Worm (Caenorhabditis elegans) whole organism, L4 larva: ENCODE results near the gene msrp-5.
A peak's percentile ranks its signal among the peaks of the same experiment; 100 is the strongest.
"Not testable (repeated sequence)": the region's sequence is repeated elsewhere in the genome, so short reads cannot be mapped to it uniquely, and the experiment has no call there.

Experiments used
- F10B5.3 ChIP-seq: sonication (generic microtip); optimal IDR thresholded peaks from 2 replicates; lab custom pipeline; 2016; ENCODE audit warnings: mild to moderate bottlenecking, missing genetic modification characterization, missing compliant biosample characterization
- T20F7.1 ChIP-seq: fragments of 200-800 bp; sonication (Bioruptor generic); optimal IDR thresholded peaks from 2 replicates; lab custom pipeline; 2018; ENCODE audit warnings: mild to moderate bottlenecking, missing genetic modification characterization, missing compliant biosample characterization
- Y105C5A.15 ChIP-seq: fragments of 200-800 bp; sonication (Bioruptor generic); IDR thresholded peaks from 2 replicates; pipeline ENCODE4 v1.3.6; 2022; ENCODE audit warnings: missing genetic modification characterization, missing compliant biosample characterization
- ZK337.2 ChIP-seq: fragments of 200-800 bp; sonication (Bioruptor generic); IDR thresholded peaks from 2 replicates; pipeline ENCODE4 v1.3.6; 2022; ENCODE audit warnings: missing genetic modification reagents, missing genetic modification characterization, missing compliant biosample characterization
- aha-1 ChIP-seq: fragments of 150-350 bp; peaks from one replicate; lab custom pipeline; 2014; ENCODE audit warnings: missing biosample characterization, missing genetic modification characterization
- ama-1 ChIP-seq: fragments of 150-350 bp; optimal IDR thresholded peaks from 2 replicates; lab custom pipeline; 2014; ENCODE audit warnings: inconsistent platforms, mixed read lengths
- ceh-20 ChIP-seq: fragments of 200-800 bp; sonication (Bioruptor generic); IDR thresholded peaks from 2 replicates; pipeline ENCODE4 v1.3.6; 2022; ENCODE audit warnings: missing genetic modification reagents, missing genetic modification characterization, missing compliant biosample characterization
- ceh-32 ChIP-seq: sonication (generic microtip); optimal IDR thresholded peaks from 2 replicates; lab custom pipeline; 2016; ENCODE audit warnings: mild to moderate bottlenecking, missing genetic modification characterization, missing compliant biosample characterization; ENCODE audit not compliant: poor library complexity
- ceh-62 ChIP-seq: sonication (generic microtip); optimal IDR thresholded peaks from 2 replicates; lab custom pipeline; 2017; ENCODE audit warnings: missing biosample characterization, missing genetic modification characterization
- ces-1 ChIP-seq: fragments of 150-350 bp; sonication (generic microtip); optimal IDR thresholded peaks from 4 replicates; lab custom pipeline; 2014; ENCODE audit warnings: missing biosample characterization, missing genetic modification reagents, missing genetic modification characterization
- cey-2 ChIP-seq: sonication (generic microtip); optimal IDR thresholded peaks from 3 replicates; lab custom pipeline; 2017; ENCODE audit warnings: missing genetic modification characterization, mild to moderate bottlenecking, missing compliant biosample characterization, antibody characterized with exemption, borderline replicate concordance; ENCODE audit not compliant: insufficient read depth
- daf-19 ChIP-seq: fragments of 200-800 bp; sonication (Bioruptor generic); conservative IDR thresholded peaks from 2 replicates; pipeline ENCODE4 v1.3.6; 2022; ENCODE audit warnings: missing genetic modification characterization, missing compliant biosample characterization
- dmd-6 ChIP-seq: fragments of 200-800 bp; sonication (Bioruptor generic); IDR thresholded peaks from 2 replicates; pipeline ENCODE4 v1.3.6; 2022; ENCODE audit warnings: missing genetic modification reagents, missing genetic modification characterization, missing compliant biosample characterization
- egl-43 ChIP-seq: fragments of 200-800 bp; sonication (Bioruptor generic); IDR thresholded peaks from 2 replicates; pipeline ENCODE4 v1.3.6; 2022; ENCODE audit warnings: missing genetic modification reagents, missing genetic modification characterization, missing compliant biosample characterization
- fkh-10 ChIP-seq: fragments of 150-350 bp; optimal IDR thresholded peaks from 2 replicates; lab custom pipeline; 2014; ENCODE audit warnings: missing biosample characterization, missing genetic modification reagents, missing genetic modification characterization
- hlh-11 ChIP-seq: fragments of 200-800 bp; sonication (Bioruptor generic); optimal IDR thresholded peaks from 2 replicates; lab custom pipeline; 2018; ENCODE audit warnings: mild to moderate bottlenecking, missing genetic modification characterization, missing compliant biosample characterization
- hlh-30 ChIP-seq: sonication (generic microtip); optimal IDR thresholded peaks from 2 replicates; lab custom pipeline; 2017; ENCODE audit warnings: antibody characterized with exemption, mild to moderate bottlenecking, missing genetic modification characterization, missing compliant biosample characterization; ENCODE audit not compliant: insufficient read depth
- lin-29 ChIP-seq: fragments of 200-800 bp; sonication (Bioruptor generic); IDR thresholded peaks from 2 replicates; pipeline ENCODE4 v1.3.6; 2022; ENCODE audit warnings: missing genetic modification reagents, missing genetic modification characterization, missing compliant biosample characterization
- lin-39 ChIP-seq: fragments of 150-350 bp; optimal IDR thresholded peaks from 2 replicates; lab custom pipeline; 2014; ENCODE audit warnings: missing biosample characterization, missing genetic modification reagents, missing genetic modification characterization
- lsy-2 ChIP-seq, 2 experiments: fragments of 150-350 bp in 1 of 2; sonication (generic microtip) in 1 of 2; optimal IDR thresholded peaks; 2 replicates each; lab custom pipeline; 2014 to 2017; ENCODE audit warnings: missing biosample characterization in 2 of 2, missing genetic modification characterization in 2 of 2
- mdl-1 ChIP-seq, 2 experiments: fragments of 150-350 bp in 1 of 2; sonication (generic microtip) in 1 of 2; optimal IDR thresholded peaks; 2 replicates each; lab custom pipeline; 2014 to 2017; ENCODE audit warnings: missing biosample characterization in 2 of 2, missing genetic modification characterization in 2 of 2
- mes-2 ChIP-seq: sonication (generic microtip); optimal IDR thresholded peaks from 2 replicates; lab custom pipeline; 2016; ENCODE audit warnings: missing genotype, mild to moderate bottlenecking, missing genetic modification characterization, missing compliant biosample characterization; ENCODE audit not compliant: poor library complexity, severe bottlenecking
- mxl-3 ChIP-seq: fragments of 200-800 bp; sonication (Bioruptor generic); optimal IDR thresholded peaks from 2 replicates; lab custom pipeline; 2018; ENCODE audit warnings: mild to moderate bottlenecking, missing genetic modification characterization, missing compliant biosample characterization
- nhr-102 ChIP-seq: sonication (generic microtip); optimal IDR thresholded peaks from 2 replicates; lab custom pipeline; 2016; ENCODE audit warnings: mild to moderate bottlenecking, missing genetic modification characterization, moderate library complexity, missing compliant biosample characterization
- nhr-111 ChIP-seq: fragments of 200-800 bp; sonication (Bioruptor generic); optimal IDR thresholded peaks from 2 replicates; lab custom pipeline; 2018; ENCODE audit warnings: mild to moderate bottlenecking, missing genetic modification characterization, missing compliant biosample characterization
- nhr-42 ChIP-seq: fragments of 200-800 bp; sonication (Bioruptor generic); IDR thresholded peaks from 2 replicates; pipeline ENCODE4 v1.3.6; 2022; ENCODE audit warnings: missing genetic modification characterization, missing compliant biosample characterization
- nhr-6 ChIP-seq: fragments of 150-350 bp; optimal IDR thresholded peaks from 2 replicates; lab custom pipeline; 2014; ENCODE audit warnings: missing biosample characterization, missing genetic modification characterization
- nhr-76 ChIP-seq: fragments of 150-350 bp; optimal IDR thresholded peaks from 2 replicates; lab custom pipeline; 2014; ENCODE audit warnings: missing biosample characterization, missing genetic modification characterization
- pha-4 ChIP-seq, 2 experiments: fragments of 150-350 bp in 1 of 2; fragments of 200-800 bp in 1 of 2; sonication (Bioruptor generic) in 1 of 2; IDR thresholded peaks in 1 of 2; optimal IDR thresholded peaks in 1 of 2; 2 replicates each; pipeline versions ENCODE4 v1.3.6 to Lab custom; 2014 to 2022; ENCODE audit warnings: missing genetic modification characterization in 2 of 2, missing genetic modification reagents in 2 of 2, missing biosample characterization in 1 of 2, missing compliant biosample characterization in 1 of 2
- pqm-1 ChIP-seq: sonication (generic microtip); optimal IDR thresholded peaks from 2 replicates; lab custom pipeline; 2017; ENCODE audit warnings: missing biosample characterization, missing genetic modification characterization
- rbr-2 ChIP-seq: sonication (generic microtip); optimal IDR thresholded peaks from 2 replicates; lab custom pipeline; 2016; ENCODE audit warnings: missing genotype, missing genetic modification characterization, missing compliant biosample characterization
- set-16 ChIP-seq: fragments of 200-800 bp; sonication (Bioruptor generic); IDR thresholded peaks from 2 replicates; pipeline ENCODE4 v1.3.6; 2022; ENCODE audit warnings: missing genetic modification reagents, missing genetic modification characterization, missing compliant biosample characterization
- snpc-1.2 ChIP-seq: fragments of 200-800 bp; sonication (Bioruptor generic); IDR thresholded peaks from 2 replicates; pipeline ENCODE4 v1.3.6; 2022; ENCODE audit warnings: missing genetic modification reagents, missing genetic modification characterization, missing compliant biosample characterization
- spr-3 ChIP-seq: fragments of 200-800 bp; sonication (Bioruptor generic); optimal IDR thresholded peaks from 2 replicates; lab custom pipeline; 2018; ENCODE audit warnings: mild to moderate bottlenecking, missing genetic modification characterization, missing compliant biosample characterization
- unc-130 ChIP-seq: sonication (generic microtip); optimal IDR thresholded peaks from 2 replicates; lab custom pipeline; 2016; ENCODE audit warnings: missing genetic modification reagents, missing genetic modification characterization, missing compliant biosample characterization
- unc-62 ChIP-seq, 3 experiments: fragments of 150-350 bp in 1 of 3; sonication (generic microtip); optimal IDR thresholded peaks in 2 of 3; peaks in 1 of 3; 1 replicate in 1 of 3; 2 replicates in 2 of 3; lab custom pipeline; 2014 to 2017; ENCODE audit warnings: missing biosample characterization in 3 of 3, missing genetic modification characterization in 3 of 3, missing genetic modification reagents in 3 of 3, missing genotype in 1 of 3
- zag-1 ChIP-seq: fragments of 150-350 bp; optimal IDR thresholded peaks from 2 replicates; lab custom pipeline; 2014; ENCODE audit warnings: missing biosample characterization, missing genetic modification characterization
- zfp-3 ChIP-seq: fragments of 200-800 bp; sonication (Bioruptor generic); conservative IDR thresholded peaks from 2 replicates; pipeline ENCODE4 v1.3.6; 2022; ENCODE audit warnings: missing genetic modification reagents, missing genetic modification characterization, missing compliant biosample characterization
- zip-11 ChIP-seq: fragments of 200-800 bp; sonication (Bioruptor generic); IDR thresholded peaks from 2 replicates; pipeline ENCODE4 v1.3.6; 2022; ENCODE audit warnings: missing genetic modification characterization, missing compliant biosample characterization
- zip-2 ChIP-seq: fragments of 150-350 bp; optimal IDR thresholded peaks from 2 replicates; lab custom pipeline; 2014; ENCODE audit warnings: missing biosample characterization, missing genetic modification characterization

msrp-5 gene

ce11 chrII:2586861-2587554 lies 29.7 kb upstream of the msrp-5 start, which contains the start of the genes F33H12.7 and sri-39 (continued):
- TF ChIP-seq hlh-11 (tag; lab: Kevin White, UChicago) (peak; percentile 57), egl-43 (GFP tag; lab: Robert Waterston, UW) (no peak), ces-1 (GFP tag; lab: Kevin White, UChicago) (no peak), lin-29 (GFP tag; lab: Robert Waterston, UW) (no peak), lsy-2 (tag; optimal IDR thresholded peaks at IDR 0.05; lab: Kevin White, UChicago) (peak in 1 of 2 experiments; percentile 75), zip-2 (tag; lab: Kevin White, UChicago) (no peak), zag-1 (tag; lab: Kevin White, UChicago) (no peak), hlh-30 (tag; lab: Kevin White, UChicago) (peak; percentile 13), ZK337.2 (GFP tag; lab: Robert Waterston, UW) (no peak), fkh-10 (GFP tag; lab: Kevin White, UChicago) (no peak), nhr-102 (peak; percentile 73), nhr-42 (GFP tag; lab: Robert Waterston, UW) (0 out of 2 replicates have a peak, but pooled peaks have one; percentile 10), pha-4 (GFP tag; IDR thresholded peaks at IDR 0.05; lab: Robert Waterston, UW) (no peak), pha-4 (tag; optimal IDR thresholded peaks at IDR 0.05; lab: Kevin White, UChicago) (no peak), ceh-32 (tag; lab: Kevin White, UChicago) (no peak), unc-62 (GFP tag; optimal IDR thresholded peaks at IDR 0.05 in 1 of 2; lab: Kevin White, UChicago) (peak in 1 of 2 experiments; percentile 28), unc-62 (tag; optimal IDR thresholded peaks at IDR 0.05; lab: Kevin White, UChicago) (no peak), nhr-6 (peak; percentile 29), daf-19 (no peak), unc-130 (no peak), mdl-1 (tag; optimal IDR thresholded peaks at IDR 0.05; lab: Kevin White, UChicago) (no peak), set-16 (GFP tag; lab: Robert Waterston, UW) (no peak), dmd-6 (GFP tag; lab: Robert Waterston, UW) (peak; percentile 52), mxl-3 (GFP tag; lab: Kevin White, UChicago) (peak; percentile 42)
- TF ChIP-seq, all 104 proteins: peak for 14

ce11 chrII:2600176-2600575 lies 16.6 kb upstream of the msrp-5 start, which contains the start of gene F33H12.1:
Gene F33H12.1, plus strand, starts transcription at chrII:2600476.
- not testable (repeated sequence) for TF ChIP-seq unc-130; nhr-111 (GFP tag; lab: Kevin White, UChicago); set-16 (GFP tag; lab: Robert Waterston, UW)

- no peak for TF ChIP-seq ceh-62 (tag; lab: Kevin White, UChicago)
- peak; percentile 91 for TF ChIP-seq aha-1 (tag; lab: Kevin White, UChicago)
Observed at ce11 chrII:2600931-2601330, 15.8 kb upstream of the msrp-5 start.

- TF ChIP-seq egl-43 (GFP tag; lab: Robert Waterston, UW) (no peak), ces-1 (GFP tag; lab: Kevin White, UChicago) (no peak), T20F7.1 (no peak), mxl-3 (GFP tag; lab: Kevin White, UChicago) (no peak), mes-2 (no peak), lin-39 (tag; lab: Kevin White, UChicago) (no peak), spr-3 (no peak), ama-1 (lab: Kevin White, UChicago) (no peak), F10B5.3 (no peak), pqm-1 (tag; lab: Kevin White, UChicago) (no peak), snpc-1.2 (GFP tag; lab: Robert Waterston, UW) (no peak), zip-11 (no peak), rbr-2 (no peak), zag-1 (tag; lab: Kevin White, UChicago) (no peak), Y105C5A.15 (GFP tag; lab: Robert Waterston, UW) (no peak), zfp-3 (GFP tag; lab: Robert Waterston, UW) (no peak), nhr-76 (tag; lab: Kevin White, UChicago) (no peak), ceh-20 (GFP tag; lab: Robert Waterston, UW) (no peak), cey-2 (no peak)
- TF ChIP-seq, all 104 proteins: peak for 0
Observed at ce11 chrII:2605319-2605718, 11.4 kb upstream of the msrp-5 start, which contains the start of gene sri-77. Gene sri-77, minus strand, starts transcription at chrII:2605419.
